Worm (Caenorhabditis elegans) whole organism, L4 larva: ENCODE results near the gene flp-17.
A peak's percentile ranks its signal among the peaks of the same experiment; 100 is the strongest.

ENCODE experiments used
- F26F4.8 ChIP-seq: fragments of 200-800 bp; sonication (Bioruptor generic); conservative IDR thresholded peaks from 2 replicates; pipeline ENCODE4 v1.3.6; 2022; ENCODE audit warnings: missing genetic modification characterization, missing compliant biosample characterization
- F37D6.2 ChIP-seq: sonication (generic microtip); optimal IDR thresholded peaks from 2 replicates; lab custom pipeline; 2016; ENCODE audit warnings: mild to moderate bottlenecking, missing genetic modification characterization, missing compliant biosample characterization
- Y48G9A.11 ChIP-seq: fragments of 200-800 bp; sonication (Bioruptor generic); IDR thresholded peaks from 2 replicates; pipeline ENCODE4 v1.3.6; 2022; ENCODE audit warnings: missing genetic modification reagents, missing genetic modification characterization, missing compliant biosample characterization
- Y75B8A.6 ChIP-seq: fragments of 200-800 bp; sonication (Bioruptor generic); IDR thresholded peaks from 2 replicates; pipeline ENCODE4 v1.3.6; 2022; ENCODE audit warnings: missing genetic modification reagents, missing genetic modification characterization, missing compliant biosample characterization
- ZK546.5 ChIP-seq, 2 experiments: sonication (generic microtip); optimal IDR thresholded peaks; 2 replicates each; lab custom pipeline; 2017; ENCODE audit warnings: missing biosample characterization in 2 of 2, missing genetic modification characterization in 2 of 2
- aha-1 ChIP-seq: fragments of 150-350 bp; peaks from one replicate; lab custom pipeline; 2014; ENCODE audit warnings: missing biosample characterization, missing genetic modification characterization
- aly-2 ChIP-seq: sonication (generic microtip); optimal IDR thresholded peaks from 2 replicates; lab custom pipeline; 2018; ENCODE audit warnings: missing biosample characterization, missing genetic modification characterization
- ceh-20 ChIP-seq: fragments of 200-800 bp; sonication (Bioruptor generic); IDR thresholded peaks from 2 replicates; pipeline ENCODE4 v1.3.6; 2022; ENCODE audit warnings: missing genetic modification reagents, missing genetic modification characterization, missing compliant biosample characterization
- ceh-28 ChIP-seq: fragments of 150-350 bp; optimal IDR thresholded peaks from 2 replicates; lab custom pipeline; 2014; ENCODE audit warnings: missing biosample characterization, missing genetic modification reagents, missing genetic modification characterization
- ceh-32 ChIP-seq: sonication (generic microtip); optimal IDR thresholded peaks from 2 replicates; lab custom pipeline; 2016; ENCODE audit warnings: mild to moderate bottlenecking, missing genetic modification characterization, missing compliant biosample characterization; ENCODE audit not compliant: poor library complexity
- ceh-44 ChIP-seq: fragments of 200-800 bp; sonication (Bioruptor generic); IDR thresholded peaks from 2 replicates; pipeline ENCODE4 v1.3.6; 2022; ENCODE audit warnings: missing genetic modification reagents, missing genetic modification characterization, missing compliant biosample characterization
- ces-1 ChIP-seq: fragments of 150-350 bp; sonication (generic microtip); optimal IDR thresholded peaks from 4 replicates; lab custom pipeline; 2014; ENCODE audit warnings: missing biosample characterization, missing genetic modification reagents, missing genetic modification characterization
- daf-16 ChIP-seq, 3 experiments: sonication (generic microtip); optimal IDR thresholded peaks; 2 replicates each; lab custom pipeline; 2016 to 2017; ENCODE audit warnings: missing genetic modification characterization in 3 of 3, missing genetic modification reagents in 3 of 3, mild to moderate bottlenecking in 2 of 3, missing compliant biosample characterization in 2 of 3, missing biosample characterization in 1 of 3, moderate library complexity in 1 of 3
- daf-19 ChIP-seq: fragments of 200-800 bp; sonication (Bioruptor generic); conservative IDR thresholded peaks from 2 replicates; pipeline ENCODE4 v1.3.6; 2022; ENCODE audit warnings: missing genetic modification characterization, missing compliant biosample characterization
- dmd-6 ChIP-seq: fragments of 200-800 bp; sonication (Bioruptor generic); IDR thresholded peaks from 2 replicates; pipeline ENCODE4 v1.3.6; 2022; ENCODE audit warnings: missing genetic modification reagents, missing genetic modification characterization, missing compliant biosample characterization
- duxl-1 ChIP-seq: sonication (generic microtip); optimal IDR thresholded peaks from 2 replicates; lab custom pipeline; 2016; ENCODE audit warnings: mild to moderate bottlenecking, missing genetic modification characterization, moderate library complexity, missing compliant biosample characterization; ENCODE audit not compliant: poor library complexity
- dve-1 ChIP-seq: sonication (generic microtip); optimal IDR thresholded peaks from 2 replicates; lab custom pipeline; 2017; ENCODE audit warnings: antibody characterized with exemption, mild to moderate bottlenecking, missing genetic modification characterization, missing compliant biosample characterization; ENCODE audit not compliant: insufficient read depth
- fkh-10 ChIP-seq: fragments of 150-350 bp; optimal IDR thresholded peaks from 2 replicates; lab custom pipeline; 2014; ENCODE audit warnings: missing biosample characterization, missing genetic modification reagents, missing genetic modification characterization
- gei-8 ChIP-seq: fragments of 200-800 bp; sonication (Bioruptor generic); optimal IDR thresholded peaks from 2 replicates; lab custom pipeline; 2018; ENCODE audit warnings: mild to moderate bottlenecking, missing genetic modification characterization, missing compliant biosample characterization
- hlh-11 ChIP-seq: fragments of 200-800 bp; sonication (Bioruptor generic); optimal IDR thresholded peaks from 2 replicates; lab custom pipeline; 2018; ENCODE audit warnings: mild to moderate bottlenecking, missing genetic modification characterization, missing compliant biosample characterization
- hlh-30 ChIP-seq: sonication (generic microtip); optimal IDR thresholded peaks from 2 replicates; lab custom pipeline; 2017; ENCODE audit warnings: antibody characterized with exemption, mild to moderate bottlenecking, missing genetic modification characterization, missing compliant biosample characterization; ENCODE audit not compliant: insufficient read depth
- hmg-1.1 ChIP-seq: fragments of 200-800 bp; sonication (Bioruptor generic); IDR thresholded peaks from 2 replicates; pipeline ENCODE4 v1.3.6; 2022; ENCODE audit warnings: missing genetic modification reagents, missing genetic modification characterization, missing compliant biosample characterization
- lim-7 ChIP-seq: fragments of 200-800 bp; sonication (Bioruptor generic); IDR thresholded peaks from 2 replicates; pipeline ENCODE4 v1.3.6; 2022; ENCODE audit warnings: missing genetic modification characterization, missing compliant biosample characterization
- lin-1 ChIP-seq: fragments of 200-800 bp; sonication (Bioruptor generic); IDR thresholded peaks from 2 replicates; pipeline ENCODE4 v1.3.6; 2022; ENCODE audit warnings: missing genetic modification reagents, missing genetic modification characterization, missing compliant biosample characterization
- lin-13 ChIP-seq: fragments of 150-350 bp; optimal IDR thresholded peaks from 2 replicates; lab custom pipeline; 2014; ENCODE audit warnings: missing biosample characterization, missing genetic modification reagents, missing genetic modification characterization
- lin-29 ChIP-seq: fragments of 200-800 bp; sonication (Bioruptor generic); IDR thresholded peaks from 2 replicates; pipeline ENCODE4 v1.3.6; 2022; ENCODE audit warnings: missing genetic modification reagents, missing genetic modification characterization, missing compliant biosample characterization
- mdl-1 ChIP-seq, 2 experiments: fragments of 150-350 bp in 1 of 2; sonication (generic microtip) in 1 of 2; optimal IDR thresholded peaks; 2 replicates each; lab custom pipeline; 2014 to 2017; ENCODE audit warnings: missing biosample characterization in 2 of 2, missing genetic modification characterization in 2 of 2
- mep-1 ChIP-seq: fragments of 150-350 bp; sonication (generic microtip); optimal IDR thresholded peaks from 3 replicates; lab custom pipeline; 2014; ENCODE audit warnings: missing biosample characterization, missing genetic modification characterization
- mxl-3 ChIP-seq: fragments of 200-800 bp; sonication (Bioruptor generic); optimal IDR thresholded peaks from 2 replicates; lab custom pipeline; 2018; ENCODE audit warnings: mild to moderate bottlenecking, missing genetic modification characterization, missing compliant biosample characterization
- nhr-28 ChIP-seq: fragments of 150-350 bp; optimal IDR thresholded peaks from 2 replicates; lab custom pipeline; 2014; ENCODE audit warnings: missing biosample characterization, missing genetic modification characterization
- nhr-41 ChIP-seq: fragments of 200-800 bp; sonication (Bioruptor generic); IDR thresholded peaks from 2 replicates; pipeline ENCODE4 v1.3.6; 2022; ENCODE audit warnings: missing genetic modification reagents, missing genetic modification characterization, missing compliant biosample characterization
- nhr-48 ChIP-seq: sonication (generic microtip); optimal IDR thresholded peaks from 2 replicates; lab custom pipeline; 2016; ENCODE audit warnings: mild to moderate bottlenecking, missing genetic modification characterization, missing compliant biosample characterization
- nhr-76 ChIP-seq: fragments of 150-350 bp; optimal IDR thresholded peaks from 2 replicates; lab custom pipeline; 2014; ENCODE audit warnings: missing biosample characterization, missing genetic modification characterization
- nhr-77 ChIP-seq: fragments of 150-350 bp; optimal IDR thresholded peaks from 2 replicates; lab custom pipeline; 2014; ENCODE audit warnings: missing biosample characterization, missing genetic modification characterization
- php-3 ChIP-seq: fragments of 200-800 bp; sonication (Bioruptor generic); IDR thresholded peaks from 2 replicates; pipeline ENCODE4 v1.3.6; 2022; ENCODE audit warnings: missing genetic modification reagents, missing genetic modification characterization, missing compliant biosample characterization
- pqm-1 ChIP-seq: sonication (generic microtip); optimal IDR thresholded peaks from 2 replicates; lab custom pipeline; 2017; ENCODE audit warnings: missing biosample characterization, missing genetic modification characterization
- snpc-1.2 ChIP-seq: fragments of 200-800 bp; sonication (Bioruptor generic); IDR thresholded peaks from 2 replicates; pipeline ENCODE4 v1.3.6; 2022; ENCODE audit warnings: missing genetic modification reagents, missing genetic modification characterization, missing compliant biosample characterization
- spr-3 ChIP-seq: fragments of 200-800 bp; sonication (Bioruptor generic); optimal IDR thresholded peaks from 2 replicates; lab custom pipeline; 2018; ENCODE audit warnings: mild to moderate bottlenecking, missing genetic modification characterization, missing compliant biosample characterization
- tra-1 ChIP-seq: fragments of 200-800 bp; sonication (Bioruptor generic); IDR thresholded peaks from 2 replicates; pipeline ENCODE4 v1.3.6; 2022; ENCODE audit warnings: missing genetic modification reagents, missing genetic modification characterization, missing compliant biosample characterization
- unc-130 ChIP-seq: sonication (generic microtip); optimal IDR thresholded peaks from 2 replicates; lab custom pipeline; 2016; ENCODE audit warnings: missing genetic modification reagents, missing genetic modification characterization, missing compliant biosample characterization
- unc-39 ChIP-seq: sonication (generic microtip); optimal IDR thresholded peaks from 2 replicates; lab custom pipeline; 2017; ENCODE audit warnings: missing biosample characterization, missing genetic modification characterization
- unc-62 ChIP-seq, 3 experiments: fragments of 150-350 bp in 1 of 3; sonication (generic microtip); optimal IDR thresholded peaks in 2 of 3; peaks in 1 of 3; 1 replicate in 1 of 3; 2 replicates in 2 of 3; lab custom pipeline; 2014 to 2017; ENCODE audit warnings: missing biosample characterization in 3 of 3, missing genetic modification characterization in 3 of 3, missing genetic modification reagents in 3 of 3, missing genotype in 1 of 3
- zag-1 ChIP-seq: fragments of 150-350 bp; optimal IDR thresholded peaks from 2 replicates; lab custom pipeline; 2014; ENCODE audit warnings: missing biosample characterization, missing genetic modification characterization
- ztf-11 ChIP-seq: fragments of 150-350 bp; optimal IDR thresholded peaks from 2 replicates; lab custom pipeline; 2014; ENCODE audit warnings: missing biosample characterization, missing genetic modification characterization

The flp-17 gene

DNA sequence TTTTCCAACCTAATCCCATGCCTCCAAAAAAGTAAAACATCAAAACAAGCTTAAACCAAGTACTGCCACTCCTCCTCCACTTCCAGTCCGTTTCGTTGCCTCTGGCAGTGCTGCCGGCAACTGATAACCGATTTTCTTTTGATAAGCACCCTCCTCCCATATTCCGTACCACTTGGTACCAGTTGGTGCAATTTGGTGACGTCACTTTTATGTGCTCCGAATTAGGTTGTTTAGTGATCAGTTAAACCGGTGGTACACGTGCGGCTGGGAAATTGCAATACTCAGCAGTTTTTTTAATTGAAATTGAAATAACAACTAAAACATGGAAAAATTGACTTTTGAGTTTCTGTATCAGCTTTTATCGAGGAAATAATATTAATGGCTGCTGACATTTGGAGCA, 17.6 kb downstream of the flp-17 start (continued):
- TF ChIP-seq mep-1 (peak; percentile 51), unc-130 (GFP tag; lab: Kevin White, UChicago) (no peak), nhr-41 (GFP tag; lab: Robert Waterston, UW) (no peak), aly-2 (tag; lab: Kevin White, UChicago) (no peak), nhr-76 (tag; lab: Kevin White, UChicago) (no peak), gei-8 (GFP tag; lab: Kevin White, UChicago) (no peak), Y48G9A.11 (GFP tag; lab: Robert Waterston, UW) (no peak), nhr-77 (tag; lab: Kevin White, UChicago) (no peak), ces-1 (no peak), daf-19 (GFP tag; lab: Robert Waterston, UW) (no peak), ceh-44 (GFP tag; lab: Robert Waterston, UW) (no peak), F26F4.8 (GFP tag; lab: Robert Waterston, UW) (no peak), unc-62 (GFP tag; optimal IDR thresholded peaks at IDR 0.05 in 1 of 2; lab: Kevin White, UChicago) (no peak), unc-62 (tag; optimal IDR thresholded peaks at IDR 0.05; lab: Kevin White, UChicago) (no peak)

DNA sequence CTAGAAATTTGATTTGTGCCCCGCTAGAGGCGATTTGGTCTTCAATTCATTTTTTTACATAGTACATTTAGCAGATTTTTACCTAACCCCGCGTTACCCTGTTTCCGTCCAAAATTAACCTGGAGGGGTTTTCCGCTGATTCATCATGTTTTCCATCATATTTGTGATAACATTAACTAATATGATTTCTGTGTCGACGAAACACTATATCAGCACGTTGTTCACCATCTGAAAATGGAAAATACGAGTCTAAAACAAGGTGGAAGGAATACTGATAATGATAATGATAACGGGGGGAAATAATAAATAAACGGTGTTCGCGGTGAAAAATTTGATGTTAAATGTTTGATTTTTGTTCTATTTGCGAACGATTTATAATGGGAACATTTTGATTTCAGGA, 20.0 kb downstream of the flp-17 start:
- TF ChIP-seq unc-39 (no peak), lim-7 (no peak), nhr-48 (tag; lab: Kevin White, UChicago) (peak; percentile 13), dmd-6 (GFP tag; lab: Robert Waterston, UW) (peak; percentile 66; the same call in 1 of the 2 replicates), F37D6.2 (no peak), ztf-11 (tag; lab: Kevin White, UChicago) (no peak), ceh-32 (tag; lab: Kevin White, UChicago) (no peak), pqm-1 (tag; lab: Kevin White, UChicago) (peak; percentile 98), ceh-20 (GFP tag; lab: Robert Waterston, UW) (no peak), hmg-1.1 (GFP tag; lab: Robert Waterston, UW) (no peak), spr-3 (GFP tag; lab: Kevin White, UChicago) (no peak), unc-130 (GFP tag; lab: Kevin White, UChicago) (no peak), hlh-11 (peak; percentile 90), tra-1 (GFP tag; lab: Robert Waterston, UW) (no peak), Y75B8A.6 (GFP tag; lab: Robert Waterston, UW) (no peak), aha-1 (tag; lab: Kevin White, UChicago) (peak; percentile 93), mdl-1 (tag; optimal IDR thresholded peaks at IDR 0.05; lab: Kevin White, UChicago) (peak in 1 of 2 experiments; percentile 56), hlh-30 (tag; lab: Kevin White, UChicago) (peak; percentile 35), lin-29 (GFP tag; lab: Robert Waterston, UW) (no peak), nhr-41 (GFP tag; lab: Robert Waterston, UW) (no peak), duxl-1 (tag; lab: Kevin White, UChicago) (no peak), unc-62 (GFP tag; optimal IDR thresholded peaks at IDR 0.05 in 1 of 2; lab: Kevin White, UChicago) (peak in 1 of 2 experiments; percentile 64), unc-62 (tag; optimal IDR thresholded peaks at IDR 0.05; lab: Kevin White, UChicago) (no peak), zag-1 (tag; lab: Kevin White, UChicago) (no peak), fkh-10 (GFP tag; lab: Kevin White, UChicago) (no peak), daf-19 (GFP tag; lab: Robert Waterston, UW) (no peak), daf-16 (GFP tag; optimal IDR thresholded peaks at IDR 0.05; lab: Kevin White, UChicago) (no peak), daf-16 (tag; optimal IDR thresholded peaks at IDR 0.05; lab: Kevin White, UChicago) (peak; percentile 99), nhr-28 (tag; lab: Kevin White, UChicago) (peak; percentile 90), lin-1 (GFP tag; lab: Robert Waterston, UW) (peak; percentile 86), dve-1 (tag; lab: Kevin White, UChicago) (peak; percentile 93), ceh-28 (no peak), ZK546.5 (tag; optimal IDR thresholded peaks at IDR 0.05; lab: Kevin White, UChicago) (no peak), php-3 (GFP tag; lab: Robert Waterston, UW) (peak; percentile 57), nhr-77 (tag; lab: Kevin White, UChicago) (peak; percentile 57), lin-13 (no peak), snpc-1.2 (no peak), mxl-3 (GFP tag; lab: Kevin White, UChicago) (peak; percentile 88)
- TF ChIP-seq, all 104 proteins: peak for 15
